Fruit fly (Drosophila melanogaster) whole organism, embryonic: ENCODE data around the gene Gmap.

Source experiments
- ATbp ChIP-seq: fragments of 200-800 bp; sonication (Bioruptor generic); optimal IDR thresholded peaks from 2 replicates; lab custom pipeline; 2017; ENCODE audit warnings: missing biosample characterization, mild to moderate bottlenecking, missing genetic modification characterization, missing genetic modification reagents
- Atf-2 ChIP-seq: fragments of 200-800 bp; sonication (Bioruptor generic); optimal IDR thresholded peaks from 2 replicates; lab custom pipeline; 2016; ENCODE audit warnings: missing biosample characterization, missing genetic modification characterization
- BtbVII ChIP-seq: fragments of 200-800 bp; sonication (Bioruptor generic); optimal IDR thresholded peaks from 3 replicates; lab custom pipeline; 2017; ENCODE audit warnings: missing biosample characterization, mild to moderate bottlenecking, missing genetic modification characterization
- C15 ChIP-seq: fragments of 200-800 bp; sonication (Bioruptor generic); IDR thresholded peaks from 3 replicates; pipeline ENCODE4 v1.3.6; 2022; ENCODE audit warnings: missing biosample characterization, missing genetic modification characterization
- CG10274 ChIP-seq: fragments of 200-800 bp; sonication (Bioruptor generic); optimal IDR thresholded peaks from 3 replicates; lab custom pipeline; 2017; ENCODE audit warnings: missing biosample characterization, mild to moderate bottlenecking, missing genetic modification characterization
- CG11560 ChIP-seq: fragments of 200-800 bp; sonication (Bioruptor generic); IDR thresholded peaks from 3 replicates; pipeline ENCODE4 v1.3.6; 2022; ENCODE audit warnings: missing biosample characterization, missing genetic modification characterization
- CG12744 ChIP-seq: fragments of 200-800 bp; sonication (Bioruptor generic); optimal IDR thresholded peaks from 2 replicates; lab custom pipeline; 2016; ENCODE audit warnings: missing biosample characterization, missing genetic modification characterization
- CG12942 ChIP-seq: fragments of 200-800 bp; sonication (Bioruptor generic); optimal IDR thresholded peaks from 3 replicates; lab custom pipeline; 2016; ENCODE audit warnings: missing biosample characterization, missing genetic modification characterization
- CG13287 ChIP-seq: fragments of 200-800 bp; sonication (Bioruptor generic); IDR thresholded peaks from 2 replicates; pipeline ENCODE4 v1.3.6; 2022; ENCODE audit warnings: missing biosample characterization, missing genetic modification characterization; ENCODE audit not compliant: partially characterized antibody
- CG13775 ChIP-seq: fragments of 200-800 bp; sonication (Bioruptor generic); optimal IDR thresholded peaks from 3 replicates; lab custom pipeline; 2017; ENCODE audit warnings: missing biosample characterization, mild to moderate bottlenecking, missing genetic modification characterization
- CG14050 ChIP-seq: fragments of 200-800 bp; sonication (Bioruptor generic); IDR thresholded peaks from 3 replicates; pipeline ENCODE4 v1.3.6; 2022; ENCODE audit warnings: missing biosample characterization, missing genetic modification characterization
- CG15479 ChIP-seq: fragments of 200-800 bp; sonication (Bioruptor generic); optimal IDR thresholded peaks from 3 replicates; lab custom pipeline; 2019; ENCODE audit warnings: missing biosample characterization, mild to moderate bottlenecking, missing genetic modification characterization, moderate library complexity
- CG15696 ChIP-seq: fragments of 200-800 bp; sonication (Bioruptor generic); optimal IDR thresholded peaks from 2 replicates; lab custom pipeline; 2019; ENCODE audit warnings: missing biosample characterization, mild to moderate bottlenecking, missing genetic modification characterization, moderate library complexity
- CG17361 ChIP-seq: fragments of 200-800 bp; sonication (Bioruptor generic); IDR thresholded peaks from 3 replicates; pipeline ENCODE4 v1.3.6; 2022; ENCODE audit warnings: missing biosample characterization, missing genetic modification characterization
- CG17385 ChIP-seq: fragments of 200-800 bp; sonication (Bioruptor generic); optimal IDR thresholded peaks from 3 replicates; lab custom pipeline; 2018; ENCODE audit warnings: missing biosample characterization, mild to moderate bottlenecking, missing genetic modification characterization
- CG18476 ChIP-seq: fragments of 200-800 bp; sonication (Bioruptor generic); optimal IDR thresholded peaks from 2 replicates; lab custom pipeline; 2016; ENCODE audit warnings: missing biosample characterization, mild to moderate bottlenecking, missing genetic modification characterization
- CG4424 ChIP-seq: fragments of 200-800 bp; sonication (Bioruptor generic); optimal IDR thresholded peaks from 3 replicates; lab custom pipeline; 2016; ENCODE audit warnings: missing biosample characterization, missing genetic modification characterization
- CG5953 ChIP-seq: fragments of 200-800 bp; sonication (Bioruptor generic); IDR thresholded peaks from 2 replicates; pipeline ENCODE4 v1.3.6; 2022; ENCODE audit warnings: missing biosample characterization, missing genetic modification characterization
- CG6175 ChIP-seq: fragments of 200-800 bp; sonication (Bioruptor generic); IDR thresholded peaks from 3 replicates; pipeline ENCODE4 v1.3.6; 2022; ENCODE audit warnings: missing biosample characterization, missing genetic modification characterization
- CG6765 ChIP-seq: fragments of 200-800 bp; sonication (Bioruptor generic); optimal IDR thresholded peaks from 3 replicates; lab custom pipeline; 2017; ENCODE audit warnings: missing biosample characterization, mild to moderate bottlenecking, missing genetic modification characterization
- CG6813 ChIP-seq: fragments of 200-800 bp; sonication (Bioruptor generic); optimal IDR thresholded peaks from 2 replicates; lab custom pipeline; 2017; ENCODE audit warnings: missing biosample characterization, missing genetic modification characterization, mild to moderate bottlenecking, moderate library complexity, missing genetic modification reagents
- CG7839 ChIP-seq: fragments of 200-800 bp; sonication (Bioruptor generic); optimal IDR thresholded peaks from 3 replicates; lab custom pipeline; 2018; ENCODE audit warnings: missing biosample characterization, mild to moderate bottlenecking, missing genetic modification characterization, moderate library complexity
- CG7987 ChIP-seq: fragments of 200-800 bp; sonication (Bioruptor generic); optimal IDR thresholded peaks from 2 replicates; lab custom pipeline; 2018; ENCODE audit warnings: missing biosample characterization, mild to moderate bottlenecking, missing genetic modification characterization, moderate library complexity
- CG8478 ChIP-seq: fragments of >200 bp; optimal IDR thresholded peaks from 2 replicates; lab custom pipeline; 2018
- CG9797 ChIP-seq: fragments of 200-800 bp; sonication (Bioruptor generic); optimal IDR thresholded peaks from 3 replicates; lab custom pipeline; 2018; ENCODE audit warnings: missing biosample characterization, mild to moderate bottlenecking, missing genetic modification characterization
- Dbx ChIP-seq: fragments of 200-800 bp; sonication (Bioruptor generic); IDR thresholded peaks from 3 replicates; pipeline ENCODE4 v1.3.6; 2022; ENCODE audit warnings: missing biosample characterization, missing genetic modification characterization
- Deaf1 ChIP-seq: fragments of 200-800 bp; optimal IDR thresholded peaks from 3 replicates; lab custom pipeline; 2019; ENCODE audit warnings: missing biosample characterization, mild to moderate bottlenecking, missing genetic modification characterization, moderate library complexity
- Dref ChIP-seq: fragments of 200-800 bp; sonication (Bioruptor generic); IDR thresholded peaks from 2 replicates; pipeline ENCODE4 v1.3.6; 2022; ENCODE audit warnings: missing biosample characterization, missing genetic modification characterization
- HHEX ChIP-seq: fragments of 200-800 bp; sonication (Bioruptor generic); optimal IDR thresholded peaks from 3 replicates; lab custom pipeline; 2017; ENCODE audit warnings: missing biosample characterization, mild to moderate bottlenecking, missing genetic modification characterization, missing genetic modification reagents
- Hmr ChIP-seq: fragments of 200-800 bp; sonication (Bioruptor generic); optimal IDR thresholded peaks from 3 replicates; lab custom pipeline; 2017; ENCODE audit warnings: mild to moderate bottlenecking, missing biosample characterization, missing genetic modification reagents, missing genetic modification characterization
- Mrtf ChIP-seq: fragments of 200-800 bp; sonication (Bioruptor generic); IDR thresholded peaks from 3 replicates; pipeline ENCODE4 v1.3.6; 2022; ENCODE audit warnings: missing biosample characterization, missing genetic modification characterization
- NK7.1 ChIP-seq: fragments of 200-800 bp; sonication (Bioruptor generic); optimal IDR thresholded peaks from 3 replicates; lab custom pipeline; 2016; ENCODE audit warnings: missing biosample characterization, missing genetic modification characterization
- Neu2 ChIP-seq: fragments of 200-800 bp; sonication (Bioruptor generic); optimal IDR thresholded peaks from 3 replicates; lab custom pipeline; 2016; ENCODE audit warnings: missing biosample characterization, missing genetic modification characterization, borderline replicate concordance
- Rfx ChIP-seq: fragments of 200-800 bp; sonication (Bioruptor generic); IDR thresholded peaks from 2 replicates; pipeline ENCODE4 v1.3.6; 2022; ENCODE audit warnings: missing biosample characterization, missing genetic modification characterization
- Sox100B ChIP-seq: fragments of 200-800 bp; sonication (Bioruptor generic); optimal IDR thresholded peaks from 3 replicates; lab custom pipeline; 2018; ENCODE audit warnings: missing biosample characterization, mild to moderate bottlenecking, missing genetic modification characterization
- Usf ChIP-seq: fragments of 200-800 bp; sonication (Bioruptor generic); optimal IDR thresholded peaks from 2 replicates; lab custom pipeline; 2017; ENCODE audit warnings: missing genotype, missing biosample characterization, missing genetic modification characterization
- ase ChIP-seq: fragments of 200-800 bp; sonication (Bioruptor generic); IDR thresholded peaks from 3 replicates; pipeline ENCODE4 v1.3.6; 2022; ENCODE audit warnings: missing biosample characterization, missing genetic modification characterization
- caup ChIP-seq: fragments of 200-800 bp; sonication (Bioruptor generic); optimal IDR thresholded peaks from 3 replicates; lab custom pipeline; 2017; ENCODE audit warnings: missing biosample characterization, mild to moderate bottlenecking, missing genetic modification characterization, moderate library complexity; ENCODE audit not compliant: severe bottlenecking
- crc ChIP-seq: fragments of 200-800 bp; sonication (Bioruptor generic); optimal IDR thresholded peaks from 2 replicates; lab custom pipeline; 2016; ENCODE audit warnings: missing biosample characterization, missing genetic modification characterization
- cwo ChIP-seq: fragments of 200-800 bp; sonication (Bioruptor generic); optimal IDR thresholded peaks from 3 replicates; lab custom pipeline; 2017; ENCODE audit warnings: missing biosample characterization, missing genetic modification characterization, mild to moderate bottlenecking, moderate library complexity, missing genetic modification reagents
- dmrt11E ChIP-seq: fragments of 200-800 bp; sonication (Bioruptor generic); optimal IDR thresholded peaks from 3 replicates; lab custom pipeline; 2018; ENCODE audit warnings: missing biosample characterization, mild to moderate bottlenecking, missing genetic modification characterization, moderate library complexity
- dysf ChIP-seq: fragments of 200-800 bp; sonication (Bioruptor generic); IDR thresholded peaks from 3 replicates; pipeline ENCODE4 v1.3.6; 2022; ENCODE audit warnings: missing biosample characterization, missing genetic modification characterization
- onecut ChIP-seq: fragments of 200-800 bp; sonication (Bioruptor generic); IDR thresholded peaks from 2 replicates; pipeline ENCODE4 v1.3.6; 2022; ENCODE audit warnings: missing biosample characterization, missing genetic modification characterization
- p53 ChIP-seq: fragments of 200-800 bp; sonication (Bioruptor generic); optimal IDR thresholded peaks from 2 replicates; lab custom pipeline; 2016; ENCODE audit warnings: missing biosample characterization, missing genetic modification characterization
- phol ChIP-seq: fragments of 200-800 bp; sonication (Bioruptor generic); optimal IDR thresholded peaks from 3 replicates; lab custom pipeline; 2018; ENCODE audit warnings: missing biosample characterization, mild to moderate bottlenecking, missing genetic modification characterization, moderate library complexity
- slbo ChIP-seq: fragments of 200-800 bp; sonication (Bioruptor generic); IDR thresholded peaks from 2 replicates; pipeline ENCODE4 v1.3.6; 2022; ENCODE audit warnings: missing biosample characterization, missing genetic modification characterization
- slp2 ChIP-seq: fragments of 200-800 bp; sonication (Bioruptor generic); optimal IDR thresholded peaks from 2 replicates; lab custom pipeline; 2016; ENCODE audit warnings: missing biosample characterization, missing genetic modification characterization
- ssp ChIP-seq: fragments of 200-800 bp; sonication (Bioruptor generic); IDR thresholded peaks from 2 replicates; pipeline ENCODE4 v1.3.6; 2022; ENCODE audit warnings: missing biosample characterization, missing genetic modification characterization
- trem ChIP-seq: fragments of 200-800 bp; optimal IDR thresholded peaks from 3 replicates; lab custom pipeline; 2019; ENCODE audit warnings: missing biosample characterization, mild to moderate bottlenecking, missing genetic modification characterization, moderate library complexity
- unpg ChIP-seq: fragments of 200-800 bp; sonication (Bioruptor generic); optimal IDR thresholded peaks from 3 replicates; lab custom pipeline; 2018; ENCODE audit warnings: missing biosample characterization, mild to moderate bottlenecking, missing genetic modification characterization, moderate library complexity
- zf30C ChIP-seq: fragments of 200-800 bp; sonication (Bioruptor generic); optimal IDR thresholded peaks from 3 replicates; lab custom pipeline; 2018; ENCODE audit warnings: missing biosample characterization, mild to moderate bottlenecking, missing genetic modification characterization

Gene Gmap

dm6 chrX:15549055-15549454, 62.3 kb downstream of the Gmap start (continued):
- TF ChIP-seq CG15479 (GFP tag; lab: Kevin White, UChicago) (no peak), caup (GFP tag; lab: Kevin White, UChicago) (peak; percentile 76), Deaf1 (peak; percentile 66), Hmr (GFP tag; lab: Kevin White, UChicago) (peak; percentile 79), Rfx (GFP tag; lab: Robert Waterston, UW) (peak; percentile 86), zf30C (GFP tag; lab: Kevin White, UChicago) (peak; percentile 18), CG17361 (GFP tag; lab: Robert Waterston, UW) (peak; percentile 89), BtbVII (GFP tag; lab: Kevin White, UChicago) (peak; percentile 73), Sox100B (GFP tag; lab: Kevin White, UChicago) (peak; percentile 81), CG6765 (GFP tag; lab: Kevin White, UChicago) (peak; percentile 14), CG7987 (GFP tag; lab: Kevin White, UChicago) (no peak), Neu2 (GFP tag; lab: Kevin White, UChicago) (no peak), CG14050 (GFP tag; lab: Robert Waterston, UW) (peak; percentile 50; the same call in 2 of the 3 replicates), CG8478 (lab: Kevin White, UChicago) (no peak), CG11560 (peak; percentile 46; the same call in 2 of the 3 replicates), ATbp (GFP tag; lab: Kevin White, UChicago) (peak; percentile 75), CG12942 (GFP tag; lab: Kevin White, UChicago) (peak; percentile 45), trem (tag; lab: Kevin White, UChicago) (peak; percentile 34), NK7.1 (GFP tag; lab: Kevin White, UChicago) (peak; percentile 47), CG13287 (GFP tag; lab: Robert Waterston, UW) (no peak), ase (GFP tag; lab: Robert Waterston, UW) (peak; percentile 60; the same call in 2 of the 3 replicates), Dref (GFP tag; lab: Robert Waterston, UW) (no peak), onecut (GFP tag; lab: Robert Waterston, UW) (peak; percentile 48; the same call in 1 of the 2 replicates), CG15696 (tag; lab: Kevin White, UChicago) (peak; percentile 41), Usf (GFP tag; lab: Kevin White, UChicago) (peak; percentile 24), CG6813 (GFP tag; lab: Kevin White, UChicago) (peak; percentile 55), ssp (GFP tag; lab: Robert Waterston, UW) (peak; percentile 54), Atf-2 (GFP tag; lab: Kevin White, UChicago) (peak; percentile 55), CG18476 (GFP tag; lab: Kevin White, UChicago) (peak; percentile 69), cwo (GFP tag; lab: Kevin White, UChicago) (peak; percentile 70), CG9797 (GFP tag; lab: Kevin White, UChicago) (no peak), slp2 (GFP tag; lab: Kevin White, UChicago) (peak; percentile 54), dysf (GFP tag; lab: Robert Waterston, UW) (peak; percentile 89), CG4424 (GFP tag; lab: Kevin White, UChicago) (peak; percentile 69), phol (tag; lab: Kevin White, UChicago) (peak; percentile 85), p53 (no peak), dmrt11E (tag; lab: Kevin White, UChicago) (peak; percentile 6), CG13775 (GFP tag; lab: Kevin White, UChicago) (peak; percentile 69), CG6175 (GFP tag; lab: Robert Waterston, UW) (peak; percentile 54; the same call in 1 of the 3 replicates), C15 (GFP tag; lab: Robert Waterston, UW) (no peak), slbo (GFP tag; lab: Robert Waterston, UW) (peak; percentile 79), CG5953 (GFP tag; lab: Robert Waterston, UW) (peak; percentile 56; the same call in 1 of the 2 replicates), crc (GFP tag; lab: Kevin White, UChicago) (peak; percentile 40), CG7839 (tag; lab: Kevin White, UChicago) (peak; percentile 88), CG10274 (GFP tag; lab: Kevin White, UChicago) (peak; percentile 53), unpg (peak; percentile 83), Dbx (GFP tag; lab: Robert Waterston, UW) (peak; percentile 63), HHEX (GFP tag; lab: Kevin White, UChicago) (peak; percentile 74), Mrtf (GFP tag; lab: Robert Waterston, UW) (peak; percentile 64; the same call in 1 of the 3 replicates), CG17385 (GFP tag; lab: Kevin White, UChicago) (peak; percentile 72), CG12744 (GFP tag; lab: Kevin White, UChicago) (peak; percentile 65)
